Fruit fly (Drosophila melanogaster) whole organism, embryonic: ENCODE data around the gene CG12078.
A peak's percentile ranks its signal among the peaks of the same experiment; 100 is the strongest.

ENCODE experiments used
- Abd-B ChIP-seq: fragments of 200-800 bp; sonication (Bioruptor generic); optimal IDR thresholded peaks from 2 replicates; lab custom pipeline; 2018; ENCODE audit warnings: missing biosample characterization, mild to moderate bottlenecking, missing genetic modification characterization, moderate library complexity
- Aef1 ChIP-seq: fragments of 200-800 bp; sonication (Bioruptor generic); IDR thresholded peaks from 3 replicates; pipeline ENCODE4 v1.3.6; 2022; ENCODE audit warnings: missing biosample characterization, missing genetic modification characterization
- BtbVII ChIP-seq: fragments of 200-800 bp; sonication (Bioruptor generic); optimal IDR thresholded peaks from 3 replicates; lab custom pipeline; 2017; ENCODE audit warnings: missing biosample characterization, mild to moderate bottlenecking, missing genetic modification characterization
- CG10321 ChIP-seq: fragments of 200-800 bp; sonication (Bioruptor generic); IDR thresholded peaks from 2 replicates; pipeline ENCODE4 v1.3.6; 2022; ENCODE audit warnings: missing biosample characterization, missing genetic modification characterization
- CG11398 ChIP-seq: fragments of 200-800 bp; sonication (Bioruptor generic); optimal IDR thresholded peaks from 2 replicates; lab custom pipeline; 2016; ENCODE audit warnings: missing biosample characterization, missing genetic modification characterization
- CG13123 ChIP-seq: fragments of 200-800 bp; sonication (Bioruptor generic); optimal IDR thresholded peaks from 2 replicates; lab custom pipeline; 2016; ENCODE audit warnings: missing biosample characterization, missing genetic modification characterization
- CG1647 ChIP-seq: fragments of 200-800 bp; sonication (Bioruptor generic); optimal IDR thresholded peaks from 3 replicates; lab custom pipeline; 2016; ENCODE audit warnings: missing biosample characterization, missing genetic modification characterization
- CG17802 ChIP-seq: fragments of 200-800 bp; sonication (Bioruptor generic); optimal IDR thresholded peaks from 2 replicates; lab custom pipeline; 2018; ENCODE audit warnings: missing biosample characterization, mild to moderate bottlenecking, missing genetic modification characterization, moderate library complexity
- CG1832 ChIP-seq: fragments of 200-800 bp; sonication (Bioruptor generic); optimal IDR thresholded peaks from 2 replicates; lab custom pipeline; 2017; ENCODE audit warnings: missing biosample characterization, mild to moderate bottlenecking, missing genetic modification characterization, inconsistent platforms
- CG34224 ChIP-seq: fragments of 200-800 bp; sonication (Bioruptor generic); IDR thresholded peaks from 3 replicates; pipeline ENCODE4 v1.3.6; 2022; ENCODE audit warnings: missing biosample characterization, missing genetic modification characterization; ENCODE audit not compliant: partially characterized antibody
- CG4730 ChIP-seq: fragments of 200-800 bp; sonication (Bioruptor generic); IDR thresholded peaks from 2 replicates; pipeline ENCODE4 v1.3.6; 2022; ENCODE audit warnings: missing biosample characterization, missing genetic modification characterization
- CG5245 ChIP-seq: fragments of 200-800 bp; sonication (Bioruptor generic); optimal IDR thresholded peaks from 3 replicates; lab custom pipeline; 2016; ENCODE audit warnings: missing biosample characterization, missing genetic modification characterization
- CG7271 ChIP-seq: fragments of 200-800 bp; sonication (Bioruptor generic); optimal IDR thresholded peaks from 2 replicates; lab custom pipeline; 2018; ENCODE audit warnings: missing biosample characterization, mild to moderate bottlenecking, missing genetic modification characterization, moderate library complexity
- CG7987 ChIP-seq: fragments of 200-800 bp; sonication (Bioruptor generic); optimal IDR thresholded peaks from 2 replicates; lab custom pipeline; 2018; ENCODE audit warnings: missing biosample characterization, mild to moderate bottlenecking, missing genetic modification characterization, moderate library complexity
- CG8089 ChIP-seq: fragments of 200-800 bp; sonication (Bioruptor generic); optimal IDR thresholded peaks from 3 replicates; lab custom pipeline; 2016; ENCODE audit warnings: missing biosample characterization, missing genetic modification characterization
- CG9437 ChIP-seq: fragments of 200-800 bp; sonication (Bioruptor generic); optimal IDR thresholded peaks from 2 replicates; lab custom pipeline; 2018; ENCODE audit warnings: missing biosample characterization, mild to moderate bottlenecking, missing genetic modification characterization
- Drgx ChIP-seq: fragments of 200-800 bp; sonication (Bioruptor generic); IDR thresholded peaks from 2 replicates; pipeline ENCODE4 v1.3.6; 2022; ENCODE audit warnings: missing biosample characterization, missing genetic modification characterization
- Elba2 ChIP-seq: fragments of 200-800 bp; sonication (Bioruptor generic); optimal IDR thresholded peaks from 3 replicates; lab custom pipeline; 2016; ENCODE audit warnings: missing biosample characterization, missing genetic modification characterization
- Ets65A ChIP-seq: fragments of 200-800 bp; sonication (Bioruptor generic); peaks from one replicate; lab custom pipeline; 2016; ENCODE audit warnings: missing biosample characterization, missing genetic modification characterization
- Meics ChIP-seq: fragments of 200-800 bp; sonication (Bioruptor generic); optimal IDR thresholded peaks from 2 replicates; lab custom pipeline; 2017; ENCODE audit warnings: missing biosample characterization, mild to moderate bottlenecking, missing genetic modification characterization
- Sox102F ChIP-seq: fragments of 200-800 bp; sonication (Bioruptor generic); optimal IDR thresholded peaks from 2 replicates; lab custom pipeline; 2018; ENCODE audit warnings: missing biosample characterization, mild to moderate bottlenecking, missing genetic modification characterization, moderate library complexity
- ac ChIP-seq: fragments of 200-800 bp; sonication (Bioruptor generic); optimal IDR thresholded peaks from 3 replicates; lab custom pipeline; 2017; ENCODE audit warnings: missing biosample characterization, mild to moderate bottlenecking, missing genetic modification characterization
- bsh ChIP-seq, 2 experiments: fragments of 200-800 bp; sonication (Bioruptor generic); optimal IDR thresholded peaks; 2 replicates each; lab custom pipeline; 2017 to 2018; ENCODE audit warnings: mild to moderate bottlenecking in 2 of 2, missing biosample characterization in 2 of 2, missing genetic modification characterization in 2 of 2, moderate library complexity in 1 of 2
- cad ChIP-seq: fragments of >200 bp; optimal IDR thresholded peaks from 2 replicates; lab custom pipeline; 2017; ENCODE audit warnings: missing biosample characterization, missing genetic modification characterization
- corto ChIP-seq: fragments of 200-800 bp; sonication (Bioruptor generic); optimal IDR thresholded peaks from 2 replicates; lab custom pipeline; 2016; ENCODE audit warnings: missing biosample characterization, mild to moderate bottlenecking, missing genetic modification characterization, moderate library complexity
- crc ChIP-seq: fragments of 200-800 bp; sonication (Bioruptor generic); optimal IDR thresholded peaks from 2 replicates; lab custom pipeline; 2016; ENCODE audit warnings: missing biosample characterization, missing genetic modification characterization
- ems ChIP-seq: fragments of 200-800 bp; sonication (Bioruptor generic); optimal IDR thresholded peaks from 3 replicates; lab custom pipeline; 2016; ENCODE audit warnings: missing biosample characterization, missing genetic modification characterization
- esg ChIP-seq: fragments of 200-800 bp; sonication (Bioruptor generic); conservative IDR thresholded peaks from 2 replicates; pipeline ENCODE4 v1.3.6; 2022; ENCODE audit warnings: missing biosample characterization, missing genetic modification characterization
- lbe ChIP-seq: fragments of 200-800 bp; sonication (Bioruptor generic); optimal IDR thresholded peaks from 2 replicates; lab custom pipeline; 2016; ENCODE audit warnings: missing biosample characterization, mild to moderate bottlenecking, missing genetic modification characterization
- lov ChIP-seq, 2 experiments: fragments of 200-800 bp in 1 of 2; fragments of >200 bp in 1 of 2; sonication (Bioruptor generic) in 1 of 2; IDR thresholded peaks in 1 of 2; optimal IDR thresholded peaks in 1 of 2; 2 replicates in 1 of 2; 3 replicates in 1 of 2; pipeline versions ENCODE4 v1.3.6 to Lab custom; 2017 to 2022; ENCODE audit warnings: missing biosample characterization in 1 of 2, missing genetic modification characterization in 1 of 2
- mirr ChIP-seq: fragments of 200-800 bp; sonication (Bioruptor generic); optimal IDR thresholded peaks from 3 replicates; lab custom pipeline; 2018; ENCODE audit warnings: missing biosample characterization, mild to moderate bottlenecking, missing genetic modification characterization
- nom ChIP-seq: fragments of 200-800 bp; sonication (Bioruptor generic); optimal IDR thresholded peaks from 2 replicates; lab custom pipeline; 2017; ENCODE audit warnings: missing biosample characterization, missing genetic modification characterization, mild to moderate bottlenecking, moderate library complexity, missing genetic modification reagents
- rib ChIP-seq: fragments of 200-800 bp; sonication (Bioruptor generic); IDR thresholded peaks from 2 replicates; pipeline ENCODE4 v1.3.6; 2022; ENCODE audit warnings: missing biosample characterization, missing genetic modification characterization
- ro ChIP-seq: fragments of 200-800 bp; sonication (Bioruptor generic); IDR thresholded peaks from 2 replicates; pipeline ENCODE4 v1.3.6; 2022; ENCODE audit warnings: missing biosample characterization, missing genetic modification characterization
- row ChIP-seq: fragments of 200-800 bp; sonication (Bioruptor generic); IDR thresholded peaks from 3 replicates; pipeline ENCODE4 v1.3.6; 2022; ENCODE audit warnings: missing biosample characterization, missing genetic modification characterization
- sens ChIP-seq: fragments of 200-800 bp; sonication (Bioruptor generic); peaks from one replicate; lab custom pipeline; 2016; ENCODE audit warnings: missing biosample characterization, missing genetic modification characterization
- tin ChIP-seq: fragments of 200-800 bp; sonication (Bioruptor generic); optimal IDR thresholded peaks from 3 replicates; lab custom pipeline; 2016; ENCODE audit warnings: missing biosample characterization, missing genetic modification characterization
- z ChIP-seq: fragments of 200-800 bp; sonication (Bioruptor generic); IDR thresholded peaks from 3 replicates; pipeline ENCODE4 v1.3.6; 2022; ENCODE audit warnings: missing biosample characterization, missing genetic modification characterization
- zfh2 ChIP-seq: fragments of 200-800 bp; sonication (Bioruptor generic); optimal IDR thresholded peaks from 2 replicates; lab custom pipeline; 2016; ENCODE audit warnings: missing biosample characterization, missing genetic modification characterization

Gene CG12078

dm6 chr3L:3248714-3249663 lies 4.9 kb upstream of the CG12078 start (continued):
- TF ChIP-seq BtbVII (no peak), CG1647 (GFP tag; lab: Kevin White, UChicago) (no peak), CG34224 (no peak), rib (GFP tag; lab: Robert Waterston, UW) (no peak), mirr (GFP tag; lab: Kevin White, UChicago) (no peak), cad (no peak), CG17802 (tag; lab: Kevin White, UChicago) (no peak), tin (GFP tag; lab: Kevin White, UChicago) (peak; percentile 6), ro (GFP tag; lab: Robert Waterston, UW) (no peak), ems (GFP tag; lab: Kevin White, UChicago) (no peak), CG11398 (GFP tag; lab: Kevin White, UChicago) (no peak), sens (GFP tag; lab: Kevin White, UChicago) (no peak), Meics (GFP tag; lab: Kevin White, UChicago) (peak; percentile 14), zfh2 (GFP tag; lab: Kevin White, UChicago) (no peak), esg (GFP tag; lab: Robert Waterston, UW) (peak; percentile 48), Sox102F (GFP tag; lab: Kevin White, UChicago) (peak; percentile 68), lov (optimal IDR thresholded peaks at IDR 0.05; lab: Kevin White, UChicago) (no peak), lov (GFP tag; IDR thresholded peaks at IDR 0.05; lab: Robert Waterston, UW) (no peak), CG7987 (GFP tag; lab: Kevin White, UChicago) (no peak), bsh (GFP tag; optimal IDR thresholded peaks at IDR 0.05; lab: Kevin White, UChicago) (peak; percentile 43 to 95), ac (GFP tag; lab: Kevin White, UChicago) (no peak), Abd-B (GFP tag; lab: Kevin White, UChicago) (peak; percentile 1), CG8089 (GFP tag; lab: Kevin White, UChicago) (no peak), CG5245 (GFP tag; lab: Kevin White, UChicago) (peak; percentile 9), CG9437 (GFP tag; lab: Kevin White, UChicago) (peak; percentile 49), Aef1 (GFP tag; lab: Robert Waterston, UW) (no peak), CG4730 (GFP tag; lab: Robert Waterston, UW) (no peak), CG13123 (no peak), Elba2 (GFP tag; lab: Kevin White, UChicago) (no peak), CG10321 (GFP tag; lab: Robert Waterston, UW) (no peak), z (GFP tag; lab: Robert Waterston, UW) (no peak), row (GFP tag; lab: Robert Waterston, UW) (peak; percentile 54)

- peak; percentile 29 for TF ChIP-seq Ets65A
- TF ChIP-seq corto (GFP tag; lab: Kevin White, UChicago) = peak; percentile 99
- no peak for TF ChIP-seq crc
- TF ChIP-seq Drgx (GFP tag; lab: Robert Waterston, UW) = peak; percentile 61; the same call in 1 of the 2 replicates
- peak; percentile 99 for TF ChIP-seq lbe (GFP tag; lab: Kevin White, UChicago)
- no peak for TF ChIP-seq ems (GFP tag; lab: Kevin White, UChicago)
- TF ChIP-seq nom (GFP tag; lab: Kevin White, UChicago) = peak; percentile 91
- TF ChIP-seq CG7271 (tag; lab: Kevin White, UChicago) = no peak
- TF ChIP-seq bsh (GFP tag; optimal IDR thresholded peaks at IDR 0.05; lab: Kevin White, UChicago) = peak in 1 of 2 experiments; percentile 69
- TF ChIP-seq cad = no peak
- peak; percentile 24 for TF ChIP-seq CG1832
- peak; percentile 22 for TF ChIP-seq sens (GFP tag; lab: Kevin White, UChicago)
These were observed 3.3 kb upstream of the CG12078 start, which contains the start of gene CG43389 for dm6 chr3L:3247130-3248065. Gene CG43389, plus strand, starts transcription at chr3L:3248015.
